Worm (Caenorhabditis elegans) whole organism, L3 larva: ENCODE data around the gene F56H9.6.

ENCODE experiments used
- R02D3.7 ChIP-seq: fragments of 150-350 bp; optimal IDR thresholded peaks from 2 replicates; lab custom pipeline; 2014; ENCODE audit warnings: missing biosample characterization, missing genetic modification characterization
- ZK546.5 ChIP-seq: sonication (generic microtip); optimal IDR thresholded peaks from 2 replicates; lab custom pipeline; 2017; ENCODE audit warnings: missing biosample characterization, missing genetic modification characterization
- aly-2 ChIP-seq: fragments of 150-350 bp; optimal IDR thresholded peaks from 2 replicates; lab custom pipeline; 2014; ENCODE audit warnings: missing biosample characterization, missing genetic modification characterization
- ama-1 ChIP-seq: fragments of 150-350 bp; optimal IDR thresholded peaks from 2 replicates; lab custom pipeline; 2018
- ceh-16 ChIP-seq: sonication (generic microtip); optimal IDR thresholded peaks from 2 replicates; lab custom pipeline; 2017; ENCODE audit warnings: missing biosample characterization, missing genetic modification characterization
- ceh-28 ChIP-seq: fragments of 150-350 bp; optimal IDR thresholded peaks from 2 replicates; lab custom pipeline; 2014; ENCODE audit warnings: missing biosample characterization, missing genetic modification reagents, missing genetic modification characterization
- ceh-82 ChIP-seq: fragments of 150-350 bp; optimal IDR thresholded peaks from 2 replicates; lab custom pipeline; 2014; ENCODE audit warnings: missing biosample characterization, missing genetic modification characterization
- ceh-9 ChIP-seq: sonication (generic microtip); optimal IDR thresholded peaks from 2 replicates; lab custom pipeline; 2018; ENCODE audit warnings: missing biosample characterization, missing genetic modification characterization
- egl-27 ChIP-seq: sonication (generic microtip); optimal IDR thresholded peaks from 4 replicates; lab custom pipeline; 2017; ENCODE audit warnings: missing biosample characterization, missing genetic modification reagents, missing genetic modification characterization
- egl-5 ChIP-seq: fragments of 150-350 bp; optimal IDR thresholded peaks from 2 replicates; lab custom pipeline; 2017; ENCODE audit warnings: missing biosample characterization, missing genetic modification reagents, missing genetic modification characterization, inconsistent platforms
- elt-1 ChIP-seq: fragments of 150-350 bp; optimal IDR thresholded peaks from 2 replicates; lab custom pipeline; 2014; ENCODE audit warnings: missing biosample characterization, missing genetic modification characterization
- elt-2 ChIP-seq: sonication (generic microtip); optimal IDR thresholded peaks from 2 replicates; lab custom pipeline; 2016; ENCODE audit warnings: missing genetic modification reagents, mild to moderate bottlenecking, missing genetic modification characterization, missing compliant biosample characterization
- eor-1 ChIP-seq, 2 experiments: fragments of 150-350 bp; optimal IDR thresholded peaks; 2 replicates each; lab custom pipeline; 2014 to 2018; ENCODE audit warnings: missing biosample characterization in 2 of 2, missing genetic modification characterization in 2 of 2
- fkh-10 ChIP-seq: sonication (generic microtip); optimal IDR thresholded peaks from 2 replicates; lab custom pipeline; 2017; ENCODE audit warnings: missing biosample characterization, missing genetic modification reagents, missing genetic modification characterization
- hmg-11 ChIP-seq: sonication (generic microtip); optimal IDR thresholded peaks from 2 replicates; lab custom pipeline; 2016; ENCODE audit warnings: missing genetic modification characterization, missing compliant biosample characterization
- jun-1 ChIP-seq: fragments of 150-350 bp; optimal IDR thresholded peaks from 2 replicates; lab custom pipeline; 2014; ENCODE audit warnings: missing biosample characterization, missing genetic modification reagents, missing genetic modification characterization
- lin-15B ChIP-seq: fragments of 150-350 bp; optimal IDR thresholded peaks from 2 replicates; lab custom pipeline; 2014; ENCODE audit warnings: missing biosample characterization, missing genetic modification characterization
- mdl-1 ChIP-seq: fragments of 150-350 bp; optimal IDR thresholded peaks from 2 replicates; lab custom pipeline; 2014; ENCODE audit warnings: missing biosample characterization, missing genetic modification characterization
- mml-1 ChIP-seq: fragments of 150-350 bp; sonication (generic microtip); optimal IDR thresholded peaks from 3 replicates; lab custom pipeline; 2014; ENCODE audit warnings: missing biosample characterization, missing genetic modification characterization
- nfya-1 ChIP-seq: sonication (generic microtip); optimal IDR thresholded peaks from 2 replicates; lab custom pipeline; 2017; ENCODE audit warnings: missing genetic modification characterization, mild to moderate bottlenecking, missing compliant biosample characterization, antibody characterized with exemption, moderate library complexity; ENCODE audit not compliant: insufficient read depth
- nhr-11 ChIP-seq: fragments of 150-350 bp; optimal IDR thresholded peaks from 2 replicates; lab custom pipeline; 2014; ENCODE audit warnings: missing biosample characterization, missing genetic modification characterization
- nhr-12 ChIP-seq: fragments of 150-350 bp; optimal IDR thresholded peaks from 2 replicates; lab custom pipeline; 2014; ENCODE audit warnings: missing biosample characterization, missing genetic modification characterization
- nhr-23 ChIP-seq: fragments of 150-350 bp; optimal IDR thresholded peaks from 2 replicates; lab custom pipeline; 2014; ENCODE audit warnings: missing biosample characterization, missing genetic modification reagents, missing genetic modification characterization
- nhr-25 ChIP-seq: sonication (generic microtip); optimal IDR thresholded peaks from 2 replicates; lab custom pipeline; 2017; ENCODE audit warnings: missing biosample characterization, missing genetic modification characterization
- nhr-28 ChIP-seq: fragments of 150-350 bp; optimal IDR thresholded peaks from 2 replicates; lab custom pipeline; 2014; ENCODE audit warnings: missing biosample characterization, missing genetic modification characterization
- nhr-43 ChIP-seq: sonication (generic microtip); optimal IDR thresholded peaks from 2 replicates; lab custom pipeline; 2016; ENCODE audit warnings: mild to moderate bottlenecking, missing genetic modification characterization, missing compliant biosample characterization; ENCODE audit not compliant: poor library complexity, severe bottlenecking
- nhr-67 ChIP-seq: fragments of 150-350 bp; optimal IDR thresholded peaks from 2 replicates; lab custom pipeline; 2014; ENCODE audit warnings: missing biosample characterization, missing genetic modification characterization
- nhr-76 ChIP-seq: fragments of 150-350 bp; sonication (generic microtip); optimal IDR thresholded peaks from 5 replicates; lab custom pipeline; 2014; ENCODE audit warnings: missing biosample characterization, missing genetic modification characterization
- pha-4 ChIP-seq: fragments of 150-350 bp; optimal IDR thresholded peaks from 2 replicates; lab custom pipeline; 2014; ENCODE audit warnings: missing biosample characterization, missing genetic modification reagents, missing genetic modification characterization
- pqm-1 ChIP-seq: fragments of 150-350 bp; optimal IDR thresholded peaks from 2 replicates; lab custom pipeline; 2017; ENCODE audit warnings: missing biosample characterization, missing genetic modification characterization, inconsistent platforms
- sea-2 ChIP-seq: fragments of 150-350 bp; sonication (generic microtip); optimal IDR thresholded peaks from 4 replicates; lab custom pipeline; 2014; ENCODE audit warnings: missing biosample characterization, missing genetic modification reagents, missing genetic modification characterization
- skn-1 ChIP-seq: fragments of 150-350 bp; optimal IDR thresholded peaks from 2 replicates; lab custom pipeline; 2014; ENCODE audit warnings: missing biosample characterization, missing genetic modification characterization
- tbx-2 ChIP-seq: sonication (generic microtip); optimal IDR thresholded peaks from 2 replicates; lab custom pipeline; 2016; ENCODE audit warnings: mild to moderate bottlenecking, missing genetic modification characterization, missing compliant biosample characterization
- unc-62 ChIP-seq: fragments of 150-350 bp; sonication (generic microtip); optimal IDR thresholded peaks from 4 replicates; lab custom pipeline; 2014; ENCODE audit warnings: missing biosample characterization, missing genetic modification reagents, missing genetic modification characterization
- zag-1 ChIP-seq: fragments of 150-350 bp; optimal IDR thresholded peaks from 2 replicates; lab custom pipeline; 2014; ENCODE audit warnings: missing biosample characterization, missing genetic modification characterization

The F56H9.6 gene

ce11 chrV:12637764-12638502, 8.3 kb upstream of the F56H9.6 start:
- peak; percentile 40 for TF ChIP-seq pha-4
- no peak for TF ChIP-seq ZK546.5 (tag; lab: Kevin White, UChicago)
- TF ChIP-seq R02D3.7 (tag; lab: Kevin White, UChicago), result no peak
- TF ChIP-seq elt-2 (tag; lab: Kevin White, UChicago), result peak; percentile 92
- TF ChIP-seq sea-2 (GFP tag; lab: Kevin White, UChicago), result no peak
- TF ChIP-seq nhr-23 (tag; lab: Kevin White, UChicago), result peak; percentile 16
- peak; percentile 72 for TF ChIP-seq pqm-1 (tag; lab: Kevin White, UChicago)
- TF ChIP-seq nfya-1 (tag; lab: Kevin White, UChicago), result no peak
- no peak for TF ChIP-seq unc-62 (GFP tag; lab: Kevin White, UChicago)
- no peak for TF ChIP-seq hmg-11
- no peak for TF ChIP-seq tbx-2 (tag; lab: Kevin White, UChicago)
- no peak for TF ChIP-seq skn-1 (tag; lab: Kevin White, UChicago)
- TF ChIP-seq ceh-28, result no peak
- no peak for TF ChIP-seq egl-27 (tag; lab: Kevin White, UChicago)
- TF ChIP-seq egl-5 (tag; lab: Kevin White, UChicago), result no peak
- no peak for TF ChIP-seq aly-2 (tag; lab: Kevin White, UChicago)
- peak; percentile 54 for TF ChIP-seq nhr-43 (tag; lab: Kevin White, UChicago)
- TF ChIP-seq jun-1 (tag; lab: Kevin White, UChicago), result no peak
- TF ChIP-seq nhr-25 (tag; lab: Kevin White, UChicago), result no peak

- TF ChIP-seq ceh-82 (tag; lab: Kevin White, UChicago), result no peak
- TF ChIP-seq pqm-1 (tag; lab: Kevin White, UChicago), result peak; percentile 71
- peak; percentile 8 for TF ChIP-seq ama-1 (lab: Kevin White, UChicago)
- no peak for TF ChIP-seq lin-15B (tag; lab: Kevin White, UChicago)
- peak; percentile 64 for TF ChIP-seq nfya-1 (tag; lab: Kevin White, UChicago)
- TF ChIP-seq pha-4, result peak; percentile 90
- TF ChIP-seq ceh-9 (tag; lab: Kevin White, UChicago), result no peak
- peak; percentile 62 for TF ChIP-seq jun-1 (tag; lab: Kevin White, UChicago)
- peak; percentile 72 for TF ChIP-seq mdl-1 (tag; lab: Kevin White, UChicago)
- no peak for TF ChIP-seq eor-1 (tag; optimal IDR thresholded peaks at IDR 0.05; lab: Kevin White, UChicago)
- no peak for TF ChIP-seq ceh-16 (tag; lab: Kevin White, UChicago)
- peak; percentile 74 for TF ChIP-seq egl-27 (tag; lab: Kevin White, UChicago)
- peak; percentile 96 for TF ChIP-seq mml-1 (tag; lab: Kevin White, UChicago)
- no peak for TF ChIP-seq nhr-67 (tag; lab: Kevin White, UChicago)
- TF ChIP-seq nhr-28 (tag; lab: Kevin White, UChicago), result no peak
- peak; percentile 11 for TF ChIP-seq tbx-2 (tag; lab: Kevin White, UChicago)
- TF ChIP-seq nhr-23 (tag; lab: Kevin White, UChicago), result peak; percentile 71
- TF ChIP-seq nhr-12 (tag; lab: Kevin White, UChicago), result no peak
- TF ChIP-seq nhr-25 (tag; lab: Kevin White, UChicago), result peak; percentile 93
- TF ChIP-seq ceh-28, result peak; percentile 61
- no peak for TF ChIP-seq fkh-10 (GFP tag; lab: Kevin White, UChicago)
- TF ChIP-seq nhr-76 (tag; lab: Kevin White, UChicago), result no peak
- peak; percentile 85 for TF ChIP-seq elt-2 (tag; lab: Kevin White, UChicago)
- TF ChIP-seq elt-1, result peak; percentile 19
- TF ChIP-seq nhr-43 (tag; lab: Kevin White, UChicago), result peak; percentile 89
- TF ChIP-seq R02D3.7 (tag; lab: Kevin White, UChicago), result peak; percentile 27
Measured at ce11 chrV:12637238-12637690, 7.6 kb upstream of the F56H9.6 start, which contains the start of gene F56H9.2. Gene F56H9.2 (plus strand): TSS chrV:12637663.

DNA sequence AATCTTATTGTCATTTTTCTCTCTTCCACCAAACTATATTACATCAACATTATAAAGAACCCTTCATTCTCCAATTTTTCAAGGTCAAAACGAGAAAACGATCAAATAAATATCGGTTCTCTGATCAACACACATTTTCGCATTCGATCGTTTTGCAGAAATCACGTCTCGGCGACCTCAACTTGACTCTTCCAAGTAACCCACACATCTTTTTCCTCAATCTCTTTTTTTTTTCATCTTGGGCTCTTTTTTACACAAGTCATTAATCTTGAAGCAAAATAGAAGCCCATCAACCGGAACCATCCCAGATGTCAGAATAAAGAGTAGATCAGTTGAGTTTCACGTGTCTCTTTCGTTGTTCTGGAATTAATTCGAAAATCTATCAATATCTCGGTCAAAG, 6.6 kb upstream of the F56H9.6 start:
- no peak for TF ChIP-seq eor-1 (tag; optimal IDR thresholded peaks at IDR 0.05; lab: Kevin White, UChicago)
- TF ChIP-seq egl-5 (tag; lab: Kevin White, UChicago), result peak; percentile 2
- TF ChIP-seq nhr-76 (tag; lab: Kevin White, UChicago), result no peak
- TF ChIP-seq nhr-25 (tag; lab: Kevin White, UChicago), result peak; percentile 63

DNA sequence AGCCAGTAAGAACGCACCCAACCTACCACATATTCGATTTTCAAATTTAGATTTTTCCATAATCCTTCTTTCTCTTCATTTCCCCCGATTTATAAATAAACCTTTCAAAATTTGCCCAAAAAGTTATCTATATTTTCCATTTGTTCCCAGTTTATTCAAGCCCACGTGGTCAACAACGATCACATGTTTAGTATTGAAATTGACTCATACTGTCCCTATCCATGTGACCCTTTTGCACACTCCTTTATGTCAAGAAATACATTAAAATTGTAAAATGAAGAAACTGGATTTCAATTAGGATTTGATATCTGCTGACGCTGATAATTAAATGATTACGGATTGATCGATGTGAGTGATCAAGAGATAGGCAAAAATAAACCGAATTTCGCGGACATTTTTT, 5.6 kb upstream of the F56H9.6 start:
- TF ChIP-seq nhr-11 (tag; lab: Kevin White, UChicago) (no peak), zag-1 (tag; lab: Kevin White, UChicago) (no peak), nhr-76 (tag; lab: Kevin White, UChicago) (no peak), sea-2 (GFP tag; lab: Kevin White, UChicago) (no peak), ceh-16 (tag; lab: Kevin White, UChicago) (no peak), pha-4 (peak; percentile 94), nhr-25 (tag; lab: Kevin White, UChicago) (peak; percentile 40), nhr-28 (tag; lab: Kevin White, UChicago) (no peak), jun-1 (tag; lab: Kevin White, UChicago) (peak; percentile 63), eor-1 (tag; optimal IDR thresholded peaks at IDR 0.05; lab: Kevin White, UChicago) (no peak), nhr-23 (tag; lab: Kevin White, UChicago) (no peak), pqm-1 (tag; lab: Kevin White, UChicago) (peak; percentile 62), elt-2 (tag; lab: Kevin White, UChicago) (peak; percentile 43), nhr-43 (tag; lab: Kevin White, UChicago) (peak; percentile 23), R02D3.7 (tag; lab: Kevin White, UChicago) (no peak)
- TF ChIP-seq, all 47 proteins: peak for 6
